Fruit fly (Drosophila melanogaster): ENCODE data around the gene CG16888.

The CG16888 gene

DNA sequence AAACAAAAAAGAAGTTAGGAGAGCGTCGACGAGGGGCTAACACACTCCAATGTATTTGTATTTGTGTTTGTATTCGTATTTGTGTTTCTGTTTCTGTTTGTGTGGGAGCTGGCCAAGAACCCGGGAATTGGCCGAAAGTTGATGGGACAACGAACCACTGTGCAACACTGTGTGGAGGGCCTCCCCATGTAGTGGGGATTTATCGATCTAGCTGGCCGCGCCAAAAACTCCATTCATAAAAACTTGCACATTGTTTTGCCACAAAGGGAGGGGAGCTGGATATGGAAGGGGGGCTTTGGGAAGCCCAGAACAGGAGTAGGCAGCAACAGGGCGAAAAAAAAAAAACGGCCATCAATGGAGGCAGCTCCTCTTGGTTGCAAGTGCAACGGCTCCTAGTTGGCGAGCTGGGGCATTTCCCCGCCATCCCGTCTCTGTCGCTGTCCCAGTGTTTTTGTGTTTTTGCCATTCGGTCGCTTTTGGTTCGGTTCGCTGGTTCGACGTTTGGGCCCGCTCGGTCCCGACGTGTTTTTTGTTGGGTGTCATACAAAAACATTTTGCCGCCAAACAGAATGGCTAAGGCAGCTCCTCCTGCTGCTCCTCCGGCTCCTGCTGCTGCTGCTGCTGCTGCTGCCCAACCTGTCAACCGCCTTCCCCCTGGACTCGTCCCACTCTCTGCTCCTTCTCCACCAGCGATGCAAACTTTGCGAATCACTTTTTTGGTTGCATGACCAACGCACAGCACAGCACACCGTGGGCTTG, 35.9 kb downstream of the CG16888 start:
- TF ChIP-seq dmrt99B (tag; optimal IDR thresholded peaks at IDR 0.05) (no peak), CG6254 (GFP tag; optimal IDR thresholded peaks at IDR 0.05) (no peak), Ets65A (GFP tag) (peak; percentile 46), CG34224 (GFP tag; IDR thresholded peaks at IDR 0.05; ENCODE audit: partially characterized antibody) (no peak), CG8388 (GFP tag; optimal IDR thresholded peaks at IDR 0.05) (no peak), Sox100B (GFP tag; optimal IDR thresholded peaks at IDR 0.05) (no peak), Stat92E (GFP tag; optimal IDR thresholded peaks at IDR 0.05) (no peak), CG18764 (GFP tag; optimal IDR thresholded peaks at IDR 0.05) (no peak), CG5180 (GFP tag; optimal IDR thresholded peaks at IDR 0.05) (peak; percentile 95), ci (GFP tag; IDR thresholded peaks at IDR 0.05) (no peak), row (GFP tag; IDR thresholded peaks at IDR 0.05) (peak; percentile 26; the same call in 1 of the 3 replicates), so (GFP tag; IDR thresholded peaks at IDR 0.05) (no peak), onecut (GFP tag; IDR thresholded peaks at IDR 0.05) (peak; percentile 80), nerfin-2 (GFP tag; IDR thresholded peaks at IDR 0.05; ENCODE audit: partially characterized antibody) (0 out of 2 replicates have a peak, but pooled peaks have one; percentile 28), lilli (GFP tag; optimal IDR thresholded peaks at IDR 0.05) (no peak), jigr1 (GFP tag; IDR thresholded peaks at IDR 0.05) (no peak), vfl (GFP tag; optimal IDR thresholded peaks at IDR 0.05) (no peak), ro (GFP tag; IDR thresholded peaks at IDR 0.05) (0 out of 2 replicates have a peak, but pooled peaks have one; percentile 7), CG42726 (GFP tag; IDR thresholded peaks at IDR 0.05; ENCODE audit: partially characterized antibody) (no peak), CG10431 (GFP tag; optimal IDR thresholded peaks at IDR 0.05) (peak; percentile 32), Antp (GFP tag; optimal IDR thresholded peaks at IDR 0.05) (no peak), tap (tag; optimal IDR thresholded peaks at IDR 0.05) (no peak), Lpt (GFP tag; optimal IDR thresholded peaks at IDR 0.05) (no peak), grau (tag; optimal IDR thresholded peaks at IDR 0.05) (no peak), Oli (tag; optimal IDR thresholded peaks at IDR 0.05) (no peak), unpg (GFP tag; optimal IDR thresholded peaks at IDR 0.05) (no peak), HLH4C (GFP tag; IDR thresholded peaks at IDR 0.05; ENCODE audit: partially characterized antibody) (0 out of 3 replicates have a peak, but pooled peaks have one; percentile 23), peb (GFP tag; IDR thresholded peaks at IDR 0.05) (no peak), Med (GFP tag) (peak; percentile 47), luna (GFP tag; optimal IDR thresholded peaks at IDR 0.05) (no peak), B-H2 (GFP tag; optimal IDR thresholded peaks at IDR 0.05) (no peak), Ets97D (GFP tag; optimal IDR thresholded peaks at IDR 0.05) (no peak), slou (GFP tag; optimal IDR thresholded peaks at IDR 0.05) (no peak), tio (GFP tag; optimal IDR thresholded peaks at IDR 0.05) (no peak), CG43689 (GFP tag; IDR thresholded peaks at IDR 0.05) (0 out of 2 replicates have a peak, but pooled peaks have one; percentile 21), zfh1 (GFP tag; IDR thresholded peaks at IDR 0.05) (no peak), fd102C (GFP tag; optimal IDR thresholded peaks at IDR 0.05) (no peak), Pdp1 (GFP tag; optimal IDR thresholded peaks at IDR 0.05) (peak in 1 of 2 experiments; percentile 4), sens (GFP tag) (peak; percentile 42)

DNA sequence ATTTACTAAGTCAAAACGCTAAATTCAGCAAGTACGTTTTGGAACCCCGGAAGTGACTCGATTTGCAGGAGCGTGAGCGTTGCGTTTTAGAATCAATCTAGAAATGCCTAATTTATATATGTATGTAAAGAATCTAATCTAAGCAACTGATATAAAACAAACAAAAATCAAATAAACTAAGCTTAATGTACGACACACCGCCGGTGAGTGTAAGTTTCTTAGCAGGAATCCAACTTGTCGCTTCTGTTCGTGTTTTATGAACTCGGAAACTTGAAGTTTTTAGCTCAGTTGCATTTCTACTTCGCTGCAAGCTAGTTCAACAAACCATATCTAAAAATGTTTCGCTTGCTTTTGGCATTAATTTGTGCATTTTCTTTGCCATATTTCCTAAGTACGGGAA, 39.4 kb downstream of the CG16888 start, which contains the start of gene CG43376:
Gene CG43376 (plus strand): TSS at position 301 of the 400 bp plus-strand sequence.
- TF ChIP-seq CG4707 (GFP tag; optimal IDR thresholded peaks at IDR 0.05) (no peak), CG9727 (GFP tag; optimal IDR thresholded peaks at IDR 0.05) (no peak), prd (optimal IDR thresholded peaks at IDR 0.05) (no peak), prd (GFP tag; IDR thresholded peaks at IDR 0.05) (no peak), kah (GFP tag; optimal IDR thresholded peaks at IDR 0.05) (no peak), CG5180 (GFP tag; optimal IDR thresholded peaks at IDR 0.05) (no peak), sug (tag; optimal IDR thresholded peaks at IDR 0.05) (no peak), pros (GFP tag; optimal IDR thresholded peaks at IDR 0.05) (no peak), Hr51 (GFP tag; optimal IDR thresholded peaks at IDR 0.05) (no peak), CG30020 (tag; optimal IDR thresholded peaks at IDR 0.05) (no peak), Nf-YC (tag; optimal IDR thresholded peaks at IDR 0.05) (no peak), luna (GFP tag; optimal IDR thresholded peaks at IDR 0.05) (no peak)

All from whole organism, embryonic.